ENCODE assay signal across 1 fruit fly cellular context in the genomic region with DNA sequence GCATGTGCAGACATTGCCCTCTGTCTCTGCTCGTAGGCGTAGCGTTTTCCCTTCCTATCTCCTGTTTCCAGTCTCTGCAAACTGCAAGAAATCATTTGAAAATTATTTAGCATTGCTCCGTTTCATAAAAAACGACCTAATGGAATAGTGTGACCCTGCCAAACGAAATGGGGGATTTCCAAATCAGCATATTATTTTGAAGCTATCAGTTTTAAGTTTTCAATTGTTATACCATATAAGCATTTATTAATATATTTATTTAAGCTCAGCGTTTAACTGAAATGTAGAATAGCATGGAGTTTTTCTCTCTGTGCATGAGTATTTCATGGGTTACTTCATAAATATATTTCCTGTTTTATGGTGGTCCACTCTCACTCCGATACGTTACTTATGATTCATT.
A peak's percentile ranks its signal among the peaks of the same experiment; 100 is the strongest.
TF ChIP-seq lines count a peak whose summit lies in the region.

No protein-coding gene starts in this region.

TF ChIP-seq in whole organism, prepupa, 60 proteins besides CTCF, POLR2A, EP300 and RAD21 (continued from another document):
- TF ChIP-seq CG8119 (GFP tag; IDR thresholded peaks at IDR 0.05; lab: Robert Waterston, UW) (0 out of 3 replicates have a peak, but pooled peaks have one; percentile 25), Sox15 (GFP tag; optimal IDR thresholded peaks at IDR 0.05; lab: Kevin White, UChicago) (no peak), OdsH (GFP tag; optimal IDR thresholded peaks at IDR 0.05; lab: Kevin White, UChicago) (peak; percentile 45), CG4318 (GFP tag; optimal IDR thresholded peaks at IDR 0.05; lab: Kevin White, UChicago) (peak; percentile 5), cyc (GFP tag; optimal IDR thresholded peaks at IDR 0.05; lab: Kevin White, UChicago) (no peak), CG1621 (tag; optimal IDR thresholded peaks at IDR 0.05; lab: Kevin White, UChicago) (no peak), CG10631 (GFP tag; optimal IDR thresholded peaks at IDR 0.05; lab: Kevin White, UChicago) (peak; percentile 25), CG6792 (GFP tag; optimal IDR thresholded peaks at IDR 0.05; lab: Kevin White, UChicago) (no peak), ss (GFP tag; optimal IDR thresholded peaks at IDR 0.05; lab: Kevin White, UChicago) (no peak), CG6854 (GFP tag; optimal IDR thresholded peaks at IDR 0.05; lab: Kevin White, UChicago) (no peak), dac (GFP tag; optimal IDR thresholded peaks at IDR 0.05; lab: Kevin White, UChicago) (no peak), CG34406 (GFP tag; optimal IDR thresholded peaks at IDR 0.05; lab: Kevin White, UChicago) (peak; percentile 2), CG6808 (GFP tag; optimal IDR thresholded peaks at IDR 0.05; lab: Kevin White, UChicago) (peak; percentile 23)
